Worm (Caenorhabditis elegans) whole organism, L1 larva: Measurements from ENCODE around the gene lips-12.

Experiments used
- efl-1 ChIP-seq, 4 experiments: fragments of 150-350 bp; optimal IDR thresholded peaks in 3 of 4; peaks in 1 of 4; 1 replicate in 1 of 4; 2 replicates in 3 of 4; lab custom pipeline; 2014; ENCODE audit warnings: missing biosample characterization in 2 of 4, missing genetic modification characterization in 2 of 4, missing genetic modification reagents in 2 of 4
- fkh-4 ChIP-seq: sonication (generic microtip); optimal IDR thresholded peaks from 2 replicates; lab custom pipeline; 2016; ENCODE audit warnings: missing compliant biosample characterization, missing genetic modification characterization, borderline replicate concordance
- fos-1 ChIP-seq: fragments of 150-350 bp; optimal IDR thresholded peaks from 2 replicates; lab custom pipeline; 2014; ENCODE audit warnings: missing biosample characterization, missing genetic modification characterization
- nhr-237 ChIP-seq: fragments of 150-350 bp; optimal IDR thresholded peaks from 2 replicates; lab custom pipeline; 2014; ENCODE audit warnings: missing biosample characterization, missing genetic modification characterization
- tbx-2 ChIP-seq: sonication (generic microtip); optimal IDR thresholded peaks from 2 replicates; lab custom pipeline; 2016; ENCODE audit warnings: missing genetic modification characterization, missing compliant biosample characterization

ce11 chrII:1090743-1091142, 23.3 kb downstream of the lips-12 start:
- no peak for TF ChIP-seq efl-1 (optimal IDR thresholded peaks at IDR 0.05; lab: Kevin White, UChicago)
- TF ChIP-seq efl-1 (GFP tag; optimal IDR thresholded peaks at IDR 0.05 in 1 of 2; lab: Kevin White, UChicago): no peak
- TF ChIP-seq fos-1: no peak
- no peak for TF ChIP-seq fkh-4 (tag; lab: Kevin White, UChicago)
- TF ChIP-seq nhr-237: no peak
- TF ChIP-seq tbx-2 (tag; lab: Kevin White, UChicago): no peak
